Worm (Caenorhabditis elegans): Measurements from ENCODE around the gene F28F8.7.
A peak's percentile ranks its signal among the peaks of the same experiment; 100 is the strongest.

F28F8.7 gene

ce11 chrV:15568381-15568780 is 22.0 kb downstream of the F28F8.7 start:
- TF ChIP-seq sma-9 (GFP tag; optimal IDR thresholded peaks at IDR 0.05) (no peak), sma-9 (tag; optimal IDR thresholded peaks at IDR 0.05) (no peak), ama-1 (optimal IDR thresholded peaks at IDR 0.05) (peak; percentile 69)

ce11 chrV:15567344-15567804 is 23.0 kb downstream of the F28F8.7 start, which contains the start of gene acs-2:
Gene acs-2 (plus strand): TSS chrV:15567394.
- TF ChIP-seq nhr-129 (tag; optimal IDR thresholded peaks at IDR 0.05) (no peak), F13H6.1 (tag; optimal IDR thresholded peaks at IDR 0.05) (no peak), dmd-4 (tag; optimal IDR thresholded peaks at IDR 0.05) (no peak), snpc-4 (tag; optimal IDR thresholded peaks at IDR 0.05) (no peak), nhr-21 (tag; optimal IDR thresholded peaks at IDR 0.05) (no peak), mbf-1 (tag; optimal IDR thresholded peaks at IDR 0.05) (no peak), nhr-6 (tag; optimal IDR thresholded peaks at IDR 0.05) (no peak), lsy-2 (tag; optimal IDR thresholded peaks at IDR 0.05) (no peak), sem-4 (tag; optimal IDR thresholded peaks at IDR 0.05) (no peak), elt-1 (tag; optimal IDR thresholded peaks at IDR 0.05) (no peak), ceh-16 (tag; optimal IDR thresholded peaks at IDR 0.05) (no peak), crh-2 (tag; optimal IDR thresholded peaks at IDR 0.05) (no peak), nhr-77 (tag; optimal IDR thresholded peaks at IDR 0.05) (no peak), mab-5 (tag; optimal IDR thresholded peaks at IDR 0.05) (no peak)

ce11 chrV:15566511-15567178 is 23.8 kb downstream of the F28F8.7 start:
- TF ChIP-seq ceh-16 (tag; optimal IDR thresholded peaks at IDR 0.05) (peak; percentile 68), nhr-25 (tag; optimal IDR thresholded peaks at IDR 0.05) (peak; percentile 70), mdl-1 (tag; optimal IDR thresholded peaks at IDR 0.05) (peak; percentile 45 to 89), F13H6.1 (tag; optimal IDR thresholded peaks at IDR 0.05) (peak; percentile 81), peb-1 (tag; optimal IDR thresholded peaks at IDR 0.05) (no peak), Y55F3AM.14 (GFP tag; optimal IDR thresholded peaks at IDR 0.05) (no peak), dmd-4 (tag; optimal IDR thresholded peaks at IDR 0.05) (no peak), ceh-82 (tag; optimal IDR thresholded peaks at IDR 0.05) (no peak), fos-1 (tag; optimal IDR thresholded peaks at IDR 0.05) (no peak), nhr-6 (tag; optimal IDR thresholded peaks at IDR 0.05) (peak; percentile 29), nhr-77 (tag; optimal IDR thresholded peaks at IDR 0.05) (no peak), sma-9 (GFP tag; optimal IDR thresholded peaks at IDR 0.05) (peak; percentile 94), sma-9 (tag; optimal IDR thresholded peaks at IDR 0.05) (no peak), sma-3 (GFP tag; optimal IDR thresholded peaks at IDR 0.05) (peak; percentile 50), lin-39 (tag; optimal IDR thresholded peaks at IDR 0.05) (no peak), mbf-1 (tag; optimal IDR thresholded peaks at IDR 0.05) (no peak), crh-2 (tag; optimal IDR thresholded peaks at IDR 0.05) (peak; percentile 83), skn-1 (tag; optimal IDR thresholded peaks at IDR 0.05) (no peak), unc-62 (GFP tag; optimal IDR thresholded peaks at IDR 0.05) (no peak), nhr-11 (tag; optimal IDR thresholded peaks at IDR 0.05) (no peak), blmp-1 (tag; optimal IDR thresholded peaks at IDR 0.05; ENCODE audit: insufficient read depth) (peak; percentile 40), egl-27 (tag; optimal IDR thresholded peaks at IDR 0.05) (no peak), ztf-4 (tag; optimal IDR thresholded peaks at IDR 0.05) (peak; percentile 42), gmeb-1 (tag; optimal IDR thresholded peaks at IDR 0.05) (peak; percentile 70), C34F6.9 (tag; optimal IDR thresholded peaks at IDR 0.05) (peak; percentile 76), nhr-10 (tag; optimal IDR thresholded peaks at IDR 0.05) (no peak), unc-55 (GFP tag; optimal IDR thresholded peaks at IDR 0.05) (peak; percentile 6), elt-3 (tag; optimal IDR thresholded peaks at IDR 0.05) (no peak), ZK546.5 (tag; optimal IDR thresholded peaks at IDR 0.05) (no peak), nhr-129 (tag; optimal IDR thresholded peaks at IDR 0.05) (peak; percentile 97), lsy-2 (tag; optimal IDR thresholded peaks at IDR 0.05) (peak in 1 of 2 experiments; percentile 84), alr-1 (tag; optimal IDR thresholded peaks at IDR 0.05) (no peak), zag-1 (tag; optimal IDR thresholded peaks at IDR 0.05) (no peak), nhr-12 (tag; optimal IDR thresholded peaks at IDR 0.05) (no peak), nhr-237 (tag; optimal IDR thresholded peaks at IDR 0.05) (no peak), R02D3.7 (tag; optimal IDR thresholded peaks at IDR 0.05) (no peak), sem-4 (tag; optimal IDR thresholded peaks at IDR 0.05) (peak; percentile 73), lin-13 (GFP tag; optimal IDR thresholded peaks at IDR 0.05) (peak; percentile 25), lin-11 (tag; optimal IDR thresholded peaks at IDR 0.05) (peak; percentile 57), aly-2 (tag; optimal IDR thresholded peaks at IDR 0.05) (no peak), mab-5 (tag; optimal IDR thresholded peaks at IDR 0.05) (peak; percentile 76), snpc-4 (tag; optimal IDR thresholded peaks at IDR 0.05) (peak; percentile 63), ztf-11 (tag; optimal IDR thresholded peaks at IDR 0.05) (no peak), ztf-1 (GFP tag; conservative IDR thresholded peaks at IDR 0.05) (no peak), elt-1 (tag; optimal IDR thresholded peaks at IDR 0.05) (no peak), nhr-21 (tag; optimal IDR thresholded peaks at IDR 0.05) (peak; percentile 94), ama-1 (optimal IDR thresholded peaks at IDR 0.05) (peak; percentile 95)

All from whole organism, L2 larva.